Worm (Caenorhabditis elegans) whole organism, mixed stage, embryonic: ENCODE results near the gene C23G10.5.

Experiments used
- M03D4.4 ChIP-seq: sonication (generic microtip); optimal IDR thresholded peaks from 2 replicates; lab custom pipeline; 2017; ENCODE audit warnings: mild to moderate bottlenecking, missing genetic modification characterization, missing compliant biosample characterization
- bed-3 ChIP-seq: fragments of 200-800 bp; sonication (Bioruptor generic); optimal IDR thresholded peaks from 3 replicates; lab custom pipeline; 2018; ENCODE audit warnings: mild to moderate bottlenecking, missing genetic modification characterization, moderate library complexity, missing compliant biosample characterization
- blmp-1 ChIP-seq: fragments of 150-350 bp; optimal IDR thresholded peaks from 2 replicates; lab custom pipeline; 2014; ENCODE audit warnings: missing biosample characterization, missing genetic modification characterization
- ceh-43 ChIP-seq: fragments of 200-800 bp; sonication (Bioruptor generic); optimal IDR thresholded peaks from 2 replicates; lab custom pipeline; 2018; ENCODE audit warnings: mild to moderate bottlenecking, missing genetic modification characterization, moderate library complexity, missing compliant biosample characterization
- ceh-83 ChIP-seq: fragments of 200-800 bp; sonication (Bioruptor generic); optimal IDR thresholded peaks from 2 replicates; lab custom pipeline; 2018; ENCODE audit warnings: mild to moderate bottlenecking, missing genetic modification characterization, missing compliant biosample characterization
- ces-1 ChIP-seq: fragments of 150-350 bp; optimal IDR thresholded peaks from 2 replicates; lab custom pipeline; 2014; ENCODE audit warnings: missing biosample characterization, missing genetic modification reagents, missing genetic modification characterization
- cnd-1 ChIP-seq: fragments of 200-800 bp; sonication (Bioruptor generic); optimal IDR thresholded peaks from 2 replicates; lab custom pipeline; 2018; ENCODE audit warnings: mild to moderate bottlenecking, missing genetic modification characterization, missing compliant biosample characterization
- elt-1 ChIP-seq: sonication (generic microtip); optimal IDR thresholded peaks from 2 replicates; lab custom pipeline; 2017; ENCODE audit warnings: missing genetic modification characterization, mild to moderate bottlenecking, missing compliant biosample characterization, antibody characterized with exemption, moderate library complexity, borderline replicate concordance; ENCODE audit not compliant: insufficient read depth
- elt-3 ChIP-seq: fragments of 150-350 bp; optimal IDR thresholded peaks from 2 replicates; lab custom pipeline; 2014; ENCODE audit warnings: missing biosample characterization, missing genetic modification characterization
- flh-1 ChIP-seq: fragments of 200-800 bp; sonication (Bioruptor generic); optimal IDR thresholded peaks from 2 replicates; lab custom pipeline; 2018; ENCODE audit warnings: mild to moderate bottlenecking, missing genetic modification characterization, moderate library complexity, missing compliant biosample characterization
- ham-2 ChIP-seq: fragments of 200-800 bp; sonication (Bioruptor generic); optimal IDR thresholded peaks from 2 replicates; lab custom pipeline; 2018; ENCODE audit warnings: mild to moderate bottlenecking, missing genetic modification characterization, missing compliant biosample characterization
- hlh-1 ChIP-seq: fragments of 150-350 bp; optimal IDR thresholded peaks from 2 replicates; lab custom pipeline; 2014; ENCODE audit warnings: missing biosample characterization, missing genetic modification reagents, missing genetic modification characterization
- lin-13 ChIP-seq: fragments of 150-350 bp; optimal IDR thresholded peaks from 2 replicates; lab custom pipeline; 2014; ENCODE audit warnings: missing biosample characterization, missing genetic modification characterization
- lsy-2 ChIP-seq: fragments of 150-350 bp; optimal IDR thresholded peaks from 2 replicates; lab custom pipeline; 2014; ENCODE audit warnings: missing biosample characterization, missing genetic modification characterization
- mab-5 ChIP-seq: fragments of 150-350 bp; optimal IDR thresholded peaks from 2 replicates; lab custom pipeline; 2014; ENCODE audit warnings: missing biosample characterization, missing genetic modification characterization
- mep-1 ChIP-seq: fragments of 150-350 bp; optimal IDR thresholded peaks from 2 replicates; lab custom pipeline; 2017; ENCODE audit warnings: missing biosample characterization, missing genetic modification reagents, missing genetic modification characterization, inconsistent platforms
- mls-2 ChIP-seq: sonication (generic microtip); optimal IDR thresholded peaks from 2 replicates; lab custom pipeline; 2016; ENCODE audit warnings: mild to moderate bottlenecking, missing genetic modification characterization, moderate library complexity, missing compliant biosample characterization
- nhr-12 ChIP-seq: fragments of 150-350 bp; optimal IDR thresholded peaks from 2 replicates; lab custom pipeline; 2014; ENCODE audit warnings: missing biosample characterization, missing genetic modification characterization
- nhr-2 ChIP-seq: fragments of 150-350 bp; optimal IDR thresholded peaks from 2 replicates; lab custom pipeline; 2014; ENCODE audit warnings: missing biosample characterization, missing genetic modification characterization
- nhr-237 ChIP-seq: fragments of 150-350 bp; optimal IDR thresholded peaks from 2 replicates; lab custom pipeline; 2014; ENCODE audit warnings: missing biosample characterization, missing genetic modification characterization
- nhr-76 ChIP-seq: sonication (generic microtip); optimal IDR thresholded peaks from 2 replicates; lab custom pipeline; 2017; ENCODE audit warnings: missing biosample characterization, missing genetic modification characterization
- pha-4 ChIP-seq: fragments of 150-350 bp; optimal IDR thresholded peaks from 2 replicates; lab custom pipeline; 2018; ENCODE audit warnings: missing biosample characterization, missing genetic modification reagents, missing genetic modification characterization
- sptf-1 ChIP-seq: sonication (generic microtip); optimal IDR thresholded peaks from 2 replicates; lab custom pipeline; 2017; ENCODE audit warnings: mild to moderate bottlenecking, missing genetic modification characterization, moderate library complexity, missing compliant biosample characterization
- tbx-8 ChIP-seq: fragments of 200-800 bp; sonication (Bioruptor generic); optimal IDR thresholded peaks from 2 replicates; lab custom pipeline; 2018; ENCODE audit warnings: mild to moderate bottlenecking, missing genetic modification characterization, moderate library complexity, missing compliant biosample characterization
- unc-120 ChIP-seq: sonication (generic microtip); optimal IDR thresholded peaks from 2 replicates; lab custom pipeline; 2017; ENCODE audit warnings: missing genetic modification characterization, missing compliant biosample characterization; ENCODE audit not compliant: poor library complexity, severe bottlenecking
- unc-39 ChIP-seq: fragments of 150-350 bp; optimal IDR thresholded peaks from 2 replicates; lab custom pipeline; 2014; ENCODE audit warnings: missing biosample characterization, missing genetic modification characterization
- unc-62 ChIP-seq: fragments of 150-350 bp; optimal IDR thresholded peaks from 2 replicates; lab custom pipeline; 2014; ENCODE audit warnings: missing biosample characterization, missing genetic modification reagents, missing genetic modification characterization
- zip-8 ChIP-seq: fragments of 150-350 bp; optimal IDR thresholded peaks from 2 replicates; lab custom pipeline; 2014; ENCODE audit warnings: missing biosample characterization, missing genetic modification characterization
- ztf-11 ChIP-seq: fragments of 150-350 bp; optimal IDR thresholded peaks from 2 replicates; lab custom pipeline; 2014; ENCODE audit warnings: missing biosample characterization, missing genetic modification characterization

C23G10.5 gene

DNA sequence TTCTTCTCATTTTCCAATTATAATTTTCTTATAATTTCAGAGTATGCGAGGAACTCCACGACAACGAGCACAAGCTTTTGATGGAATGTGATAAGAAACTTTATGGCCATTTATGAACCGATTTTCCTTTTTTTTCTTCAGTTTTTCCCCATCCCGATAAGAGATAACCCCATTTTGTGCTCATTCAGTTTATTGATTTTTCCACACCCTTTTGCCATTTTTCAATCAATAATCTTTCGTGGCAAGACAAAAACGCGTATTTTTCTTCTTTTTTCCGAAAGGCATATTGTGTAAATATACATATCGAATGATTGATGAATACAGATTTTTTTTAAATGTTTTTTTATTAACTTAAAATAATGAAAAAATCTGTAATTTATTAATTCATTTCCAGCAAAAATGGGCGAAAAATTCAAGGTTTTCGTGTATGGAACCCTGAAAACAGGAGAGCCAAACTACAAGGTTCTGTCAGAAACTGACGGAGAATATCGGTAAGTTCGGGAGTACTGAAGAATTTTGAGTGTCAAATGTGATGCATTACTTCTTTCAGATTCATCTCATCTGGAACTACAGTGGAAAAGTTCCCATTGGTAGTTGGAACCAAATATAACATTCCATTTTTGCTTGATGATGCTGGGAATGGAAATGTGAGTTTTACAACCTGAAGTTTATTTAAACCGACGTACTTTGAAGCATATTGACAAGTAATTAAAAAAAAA, 26.5 kb upstream of the C23G10.5 start, which contains the start of gene F42A10.9:
F42A10.9 (plus strand) TSS at position 321 of the 719 bp plus-strand sequence.
- no peak for TF ChIP-seq flh-1 (GFP tag; lab: Kevin White, UChicago)
- no peak for TF ChIP-seq elt-3
- TF ChIP-seq unc-120 (tag; lab: Kevin White, UChicago) = no peak
- TF ChIP-seq nhr-76 (tag; lab: Kevin White, UChicago) = no peak
- no peak for TF ChIP-seq ceh-83 (GFP tag; lab: Kevin White, UChicago)
- TF ChIP-seq cnd-1 (tag; lab: Kevin White, UChicago) = no peak
- TF ChIP-seq unc-62 (GFP tag; lab: Kevin White, UChicago) = no peak
- TF ChIP-seq M03D4.4 (tag; lab: Kevin White, UChicago) = no peak
- no peak for TF ChIP-seq zip-8
- TF ChIP-seq mep-1 (tag; lab: Kevin White, UChicago) = no peak
- TF ChIP-seq sptf-1 = no peak
- TF ChIP-seq nhr-12 (tag; lab: Kevin White, UChicago) = no peak
- no peak for TF ChIP-seq bed-3 (GFP tag; lab: Kevin White, UChicago)
- no peak for TF ChIP-seq tbx-8 (GFP tag; lab: Kevin White, UChicago)
- no peak for TF ChIP-seq pha-4
- no peak for TF ChIP-seq ham-2
- TF ChIP-seq nhr-2 = no peak
- no peak for TF ChIP-seq nhr-237
- TF ChIP-seq ces-1 (GFP tag; lab: Kevin White, UChicago) = no peak
- TF ChIP-seq unc-39 (tag; lab: Kevin White, UChicago) = no peak

DNA sequence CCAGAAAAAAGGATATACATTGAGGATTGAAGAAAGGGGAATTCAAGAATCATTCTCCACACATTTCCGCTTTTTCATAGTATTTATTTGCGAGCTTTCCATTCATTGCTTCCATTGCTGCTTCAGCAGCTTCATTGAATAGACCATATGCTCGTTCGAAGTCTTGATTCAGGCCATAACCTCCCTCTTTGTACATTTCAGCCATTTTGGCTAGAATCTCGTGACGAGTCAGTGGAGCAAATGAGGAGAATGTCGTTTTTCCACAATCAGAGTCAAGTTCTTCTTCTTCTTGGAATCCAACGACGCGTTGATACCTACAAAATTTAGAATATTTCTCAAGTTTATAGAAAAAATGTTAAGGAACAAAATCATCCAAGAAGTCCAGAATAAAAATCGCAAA, 25.7 kb upstream of the C23G10.5 start:
- TF ChIP-seq nhr-12 (tag; lab: Kevin White, UChicago) (no peak), sptf-1 (no peak), mab-5 (tag; lab: Kevin White, UChicago) (no peak), elt-3 (no peak), lsy-2 (tag; lab: Kevin White, UChicago) (no peak), hlh-1 (no peak), unc-39 (tag; lab: Kevin White, UChicago) (no peak)
- TF ChIP-seq, all 35 proteins: peak for 0

DNA sequence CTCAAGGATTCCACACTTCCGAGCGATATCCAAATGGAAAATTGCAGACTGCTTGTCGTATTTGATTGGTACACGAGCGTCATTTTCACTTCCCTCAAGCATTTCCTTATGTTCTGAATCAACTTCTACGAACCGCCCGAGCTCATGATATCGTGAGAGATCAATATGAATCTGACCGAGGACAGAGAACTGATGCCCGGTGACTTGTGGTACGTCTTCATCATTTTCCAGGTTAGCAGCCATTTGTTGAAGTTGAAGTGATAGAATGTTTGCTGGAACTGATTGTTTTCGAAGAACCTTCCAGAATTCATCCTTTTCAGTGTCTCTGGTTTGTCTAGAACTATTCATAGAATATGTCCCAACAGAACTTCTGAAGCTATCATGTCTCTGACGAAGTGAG, 24.3 kb upstream of the C23G10.5 start:
- no peak for TF ChIP-seq nhr-76 (tag; lab: Kevin White, UChicago)
- no peak for TF ChIP-seq lsy-2 (tag; lab: Kevin White, UChicago)
- TF ChIP-seq elt-1 (tag; lab: Kevin White, UChicago) = no peak
- no peak for TF ChIP-seq mab-5 (tag; lab: Kevin White, UChicago)
- no peak for TF ChIP-seq ceh-83 (GFP tag; lab: Kevin White, UChicago)
- no peak for TF ChIP-seq cnd-1 (tag; lab: Kevin White, UChicago)
- no peak for TF ChIP-seq lin-13 (tag; lab: Kevin White, UChicago)

DNA sequence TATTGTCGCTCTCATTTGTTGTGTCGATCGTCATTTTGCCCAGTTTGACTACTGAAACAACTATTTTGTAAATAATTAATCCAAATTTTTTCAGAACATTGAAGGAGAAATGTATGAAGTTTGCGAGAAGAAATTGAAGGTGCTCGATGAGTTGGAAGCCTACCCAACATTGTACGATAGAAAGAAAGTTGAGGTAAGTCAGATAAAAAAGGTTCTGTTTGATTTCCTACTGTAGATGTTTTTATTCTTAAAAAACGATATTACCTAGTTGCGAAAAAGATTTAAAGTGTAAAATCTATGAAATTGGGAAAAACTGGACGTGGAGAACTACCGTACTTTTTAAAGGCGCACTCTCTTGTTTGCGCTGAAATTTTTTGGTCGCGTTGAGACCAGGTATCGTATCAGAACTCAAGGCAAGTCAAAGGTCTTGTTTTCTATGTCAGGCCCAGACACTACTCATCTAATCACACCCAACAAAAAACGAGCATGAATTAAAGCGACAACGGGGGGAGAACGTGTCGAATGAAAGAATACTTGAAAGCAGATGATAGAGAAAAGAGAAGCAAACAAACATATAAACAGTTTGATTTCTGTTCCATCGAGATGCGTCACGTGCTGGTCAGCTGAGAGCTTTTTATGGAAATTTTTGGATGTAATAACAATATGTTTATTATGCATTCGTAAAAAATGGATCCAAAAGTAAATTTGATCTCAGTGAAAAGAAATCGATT, 22.2 kb upstream of the C23G10.5 start, which contains the start of gene efk-1:
efk-1 (minus strand) TSS at position 51 of the 731 bp plus-strand sequence.
- no peak for TF ChIP-seq nhr-12 (tag; lab: Kevin White, UChicago)
- no peak for TF ChIP-seq cnd-1 (tag; lab: Kevin White, UChicago)
- TF ChIP-seq nhr-237 = no peak
- no peak for TF ChIP-seq ham-2
- no peak for TF ChIP-seq M03D4.4 (tag; lab: Kevin White, UChicago)
- no peak for TF ChIP-seq lin-13 (tag; lab: Kevin White, UChicago)
- TF ChIP-seq lsy-2 (tag; lab: Kevin White, UChicago) = no peak
- TF ChIP-seq nhr-76 (tag; lab: Kevin White, UChicago) = no peak
- no peak for TF ChIP-seq zip-8
- no peak for TF ChIP-seq ztf-11 (tag; lab: Kevin White, UChicago)
- TF ChIP-seq blmp-1 = no peak
- TF ChIP-seq ceh-43 (GFP tag; lab: Kevin White, UChicago) = no peak
- no peak for TF ChIP-seq tbx-8 (GFP tag; lab: Kevin White, UChicago)
- TF ChIP-seq unc-62 (GFP tag; lab: Kevin White, UChicago) = no peak
- no peak for TF ChIP-seq bed-3 (GFP tag; lab: Kevin White, UChicago)
- TF ChIP-seq, all 35 proteins: peak for 0

DNA sequence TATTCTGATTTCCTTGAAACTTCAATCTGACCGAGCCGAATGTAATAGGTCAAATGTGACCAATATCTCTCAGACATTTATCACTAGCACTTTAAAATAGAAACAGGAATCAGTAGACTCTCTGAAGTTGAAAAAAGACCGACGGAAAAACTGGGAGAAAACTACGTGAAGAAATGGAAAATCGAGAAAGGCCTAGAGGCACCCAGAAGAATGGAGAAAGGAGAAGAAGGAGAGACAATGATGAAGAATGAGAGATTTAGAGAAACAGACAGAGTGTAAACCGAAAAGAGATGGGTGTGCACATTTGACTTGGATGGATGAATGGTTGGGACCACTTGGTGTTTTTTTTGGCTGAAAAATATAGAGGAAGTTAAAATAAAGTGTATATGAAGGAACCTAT, 20.9 kb upstream of the C23G10.5 start:
- peak; percentile 13 for TF ChIP-seq nhr-237
- peak; percentile 6 for TF ChIP-seq lsy-2 (tag; lab: Kevin White, UChicago)
- TF ChIP-seq mls-2 (tag; lab: Kevin White, UChicago) = no peak
- TF ChIP-seq hlh-1 = peak; percentile 18
- no peak for TF ChIP-seq mep-1 (tag; lab: Kevin White, UChicago)
- peak; percentile 62 for TF ChIP-seq unc-120 (tag; lab: Kevin White, UChicago)
- TF ChIP-seq unc-62 (GFP tag; lab: Kevin White, UChicago) = peak; percentile 60
- TF ChIP-seq, all 35 proteins: peak for 5
